Fruit fly (Drosophila melanogaster): ENCODE results near the gene CG18731.

Gene CG18731

dm6 chr3R:29736678-29737093, 11.9 kb downstream of the CG18731 start, which contains the start of the genes CG7601 and CIA30 (continued):
- peak; percentile 100 for TF ChIP-seq bowl (GFP tag; IDR thresholded peaks at IDR 0.05)
- peak; percentile 100 for TF ChIP-seq ken (GFP tag; IDR thresholded peaks at IDR 0.05)
- TF ChIP-seq CG12942 (GFP tag; optimal IDR thresholded peaks at IDR 0.05): peak; percentile 98
- TF ChIP-seq gsb (GFP tag; IDR thresholded peaks at IDR 0.05): peak; percentile 100
- peak; percentile 97 for TF ChIP-seq nom (GFP tag; optimal IDR thresholded peaks at IDR 0.05)
- TF ChIP-seq CG10267 (tag; optimal IDR thresholded peaks at IDR 0.05): peak; percentile 92
- peak; percentile 96 for TF ChIP-seq CG13775 (GFP tag; optimal IDR thresholded peaks at IDR 0.05)
- peak; percentile 99 for TF ChIP-seq lab (GFP tag; optimal IDR thresholded peaks at IDR 0.05)
- peak; percentile 7 to 41 for TF ChIP-seq tll (GFP tag; optimal IDR thresholded peaks at IDR 0.05)
- TF ChIP-seq tgo (GFP tag; IDR thresholded peaks at IDR 0.05): peak; percentile 100
- peak; percentile 100 for TF ChIP-seq gt (GFP tag; IDR thresholded peaks at IDR 0.05)
- TF ChIP-seq Fer1 (GFP tag; optimal IDR thresholded peaks at IDR 0.05): peak; percentile 97
- peak; percentile 99 for TF ChIP-seq gro (GFP tag; optimal IDR thresholded peaks at IDR 0.05)
- TF ChIP-seq sob (GFP tag; IDR thresholded peaks at IDR 0.05): peak; percentile 100
- peak; percentile 100 for TF ChIP-seq Ada2b (GFP tag; IDR thresholded peaks at IDR 0.05)
- TF ChIP-seq sim (GFP tag; IDR thresholded peaks at IDR 0.05): peak; percentile 99
- peak; percentile 97 for TF ChIP-seq CG17829 (tag; optimal IDR thresholded peaks at IDR 0.05)
- no peak for TF ChIP-seq CG15601 (tag; optimal IDR thresholded peaks at IDR 0.05)
- no peak for TF ChIP-seq usp (GFP tag; optimal IDR thresholded peaks at IDR 0.05)
- peak; percentile 99 for TF ChIP-seq CG17328 (GFP tag; IDR thresholded peaks at IDR 0.05)
- TF ChIP-seq CG14050 (GFP tag; IDR thresholded peaks at IDR 0.05): peak; percentile 100
- TF ChIP-seq Rfx (GFP tag; IDR thresholded peaks at IDR 0.05): peak; percentile 100
- TF ChIP-seq crp (GFP tag; optimal IDR thresholded peaks at IDR 0.05): peak; percentile 85 to 97
- TF ChIP-seq CG5180 (GFP tag; optimal IDR thresholded peaks at IDR 0.05): peak; percentile 92
- TF ChIP-seq Lpt (GFP tag; optimal IDR thresholded peaks at IDR 0.05): no peak
- TF ChIP-seq Bgb (GFP tag; IDR thresholded peaks at IDR 0.05; ENCODE audit: partially characterized antibody): peak; percentile 33; the same call in 1 of the 2 replicates
- TF ChIP-seq HmgD (GFP tag; optimal IDR thresholded peaks at IDR 0.05): peak; percentile 97
- peak; percentile 92 for TF ChIP-seq YL-1 (GFP tag; optimal IDR thresholded peaks at IDR 0.05)
- peak; percentile 100 for TF ChIP-seq stc (GFP tag; IDR thresholded peaks at IDR 0.05)
- TF ChIP-seq CG11093 (GFP tag; IDR thresholded peaks at IDR 0.05): peak; percentile 100
- peak; percentile 100 for TF ChIP-seq Drgx (GFP tag; IDR thresholded peaks at IDR 0.05)
- TF ChIP-seq zen (tag; optimal IDR thresholded peaks at IDR 0.05): peak; percentile 99
- TF ChIP-seq CG1233 (GFP tag; optimal IDR thresholded peaks at IDR 0.05): peak; percentile 99
- peak; percentile 100 for TF ChIP-seq sens-2 (GFP tag; IDR thresholded peaks at IDR 0.05)
- TF ChIP-seq hth (optimal IDR thresholded peaks at IDR 0.05): no peak
- peak; percentile 100 for TF ChIP-seq slbo (GFP tag; IDR thresholded peaks at IDR 0.05)
- TF ChIP-seq ems (GFP tag; optimal IDR thresholded peaks at IDR 0.05): peak; percentile 98
- TF ChIP-seq CG6689 (GFP tag; IDR thresholded peaks at IDR 0.05): peak; percentile 100
- TF ChIP-seq CG11695 (GFP tag; IDR thresholded peaks at IDR 0.05): peak; percentile 100
- peak; percentile 96 for TF ChIP-seq CG17361 (GFP tag; IDR thresholded peaks at IDR 0.05)
- peak; percentile 100 for TF ChIP-seq Rx (GFP tag; IDR thresholded peaks at IDR 0.05)
- TF ChIP-seq esg (GFP tag; conservative IDR thresholded peaks at IDR 0.05): peak; percentile 100
- peak; percentile 99 for TF ChIP-seq CG1024 (GFP tag; IDR thresholded peaks at IDR 0.05)
- peak; percentile 95 to 98 for TF ChIP-seq Hr51 (GFP tag; optimal IDR thresholded peaks at IDR 0.05)
- peak in 1 of 2 experiments; percentile 94 for TF ChIP-seq Hr78 (GFP tag; optimal IDR thresholded peaks at IDR 0.05)
- peak; percentile 100 for TF ChIP-seq Taf1 (GFP tag; IDR thresholded peaks at IDR 0.05)
- peak; percentile 99 for TF ChIP-seq Max (GFP tag; optimal IDR thresholded peaks at IDR 0.05)
- peak; percentile 98 for TF ChIP-seq az2 (GFP tag; optimal IDR thresholded peaks at IDR 0.05)
- TF ChIP-seq cwo (GFP tag; optimal IDR thresholded peaks at IDR 0.05): peak; percentile 97
- peak; percentile 100 for TF ChIP-seq Mrtf (GFP tag; IDR thresholded peaks at IDR 0.05)
- TF ChIP-seq CG10366 (GFP tag; IDR thresholded peaks at IDR 0.05): peak; percentile 100

Measured in whole organism, embryonic.